Worm (Caenorhabditis elegans): ENCODE data around the gene osm-9.

The osm-9 gene

ce11 chrIV:3557331-3557730 is at the start of gene osm-9:
TSS of gene osm-9 (minus strand) at chrIV:3557431.
- TF ChIP-seq ama-1 (optimal IDR thresholded peaks at IDR 0.05) (no peak), sem-4 (tag; optimal IDR thresholded peaks at IDR 0.05) (no peak), blmp-1 (tag; optimal IDR thresholded peaks at IDR 0.05; ENCODE audit: insufficient read depth) (no peak), mab-5 (tag; optimal IDR thresholded peaks at IDR 0.05) (no peak), unc-62 (GFP tag; optimal IDR thresholded peaks at IDR 0.05) (no peak), ZK546.5 (tag; optimal IDR thresholded peaks at IDR 0.05) (no peak), peb-1 (tag; optimal IDR thresholded peaks at IDR 0.05) (no peak), ztf-1 (GFP tag; conservative IDR thresholded peaks at IDR 0.05) (no peak), gmeb-1 (tag; optimal IDR thresholded peaks at IDR 0.05) (no peak), nhr-129 (tag; optimal IDR thresholded peaks at IDR 0.05) (no peak), nhr-10 (tag; optimal IDR thresholded peaks at IDR 0.05) (no peak), lin-13 (GFP tag; optimal IDR thresholded peaks at IDR 0.05) (no peak), sma-9 (GFP tag; optimal IDR thresholded peaks at IDR 0.05) (no peak), sma-9 (tag; optimal IDR thresholded peaks at IDR 0.05) (no peak), snpc-4 (tag; optimal IDR thresholded peaks at IDR 0.05) (no peak), nhr-6 (tag; optimal IDR thresholded peaks at IDR 0.05) (no peak)

- no peak for TF ChIP-seq ZK546.5 (tag; optimal IDR thresholded peaks at IDR 0.05)
- TF ChIP-seq alr-1 (tag; optimal IDR thresholded peaks at IDR 0.05) = no peak
- peak; percentile 65 for TF ChIP-seq fos-1 (tag; optimal IDR thresholded peaks at IDR 0.05)
These were observed 49.1 kb upstream of the osm-9 start, which contains the start of the genes Y37E11B.10 and kgb-2 for ce11 chrIV:3606285-3606834. TSS of gene Y37E11B.10 (minus strand) at chrIV:3606466. TSS of gene kgb-2 (plus strand) at chrIV:3606784.

ce11 chrIV:3604104-3604503 is 46.9 kb upstream of the osm-9 start:
- TF ChIP-seq lin-39 (tag; optimal IDR thresholded peaks at IDR 0.05) (no peak), ama-1 (optimal IDR thresholded peaks at IDR 0.05) (no peak), crh-2 (tag; optimal IDR thresholded peaks at IDR 0.05) (no peak), nhr-77 (tag; optimal IDR thresholded peaks at IDR 0.05) (no peak), C34F6.9 (tag; optimal IDR thresholded peaks at IDR 0.05) (no peak), ztf-1 (GFP tag; conservative IDR thresholded peaks at IDR 0.05) (no peak), ztf-4 (tag; optimal IDR thresholded peaks at IDR 0.05) (no peak), nhr-6 (tag; optimal IDR thresholded peaks at IDR 0.05) (no peak), nhr-11 (tag; optimal IDR thresholded peaks at IDR 0.05) (no peak), unc-39 (tag; optimal IDR thresholded peaks at IDR 0.05) (no peak), dmd-4 (tag; optimal IDR thresholded peaks at IDR 0.05) (no peak), ceh-82 (tag; optimal IDR thresholded peaks at IDR 0.05) (no peak), aly-2 (tag; optimal IDR thresholded peaks at IDR 0.05) (no peak), Y55F3AM.14 (GFP tag; optimal IDR thresholded peaks at IDR 0.05) (no peak)

ce11 chrIV:3601846-3602245 is 44.6 kb upstream of the osm-9 start:
- TF ChIP-seq ztf-11 (tag; optimal IDR thresholded peaks at IDR 0.05) (no peak), ceh-16 (tag; optimal IDR thresholded peaks at IDR 0.05) (no peak), crh-2 (tag; optimal IDR thresholded peaks at IDR 0.05) (no peak), F13H6.1 (tag; optimal IDR thresholded peaks at IDR 0.05) (no peak)

ce11 chrIV:3599958-3600357 is 42.7 kb upstream of the osm-9 start, which contains the start of gene Y37E11B.7:
TSS of gene Y37E11B.7 (minus strand) at chrIV:3600164.
- TF ChIP-seq blmp-1 (tag; optimal IDR thresholded peaks at IDR 0.05; ENCODE audit: insufficient read depth) (peak; percentile 66), lin-39 (tag; optimal IDR thresholded peaks at IDR 0.05) (no peak), ama-1 (optimal IDR thresholded peaks at IDR 0.05) (no peak)

- TF ChIP-seq unc-55 (GFP tag; optimal IDR thresholded peaks at IDR 0.05) = peak; percentile 35
- TF ChIP-seq C34F6.9 (tag; optimal IDR thresholded peaks at IDR 0.05) = peak; percentile 1
- TF ChIP-seq peb-1 (tag; optimal IDR thresholded peaks at IDR 0.05) = no peak
- no peak for TF ChIP-seq snpc-4 (tag; optimal IDR thresholded peaks at IDR 0.05)
- TF ChIP-seq nhr-21 (tag; optimal IDR thresholded peaks at IDR 0.05) = no peak
- no peak for TF ChIP-seq ceh-82 (tag; optimal IDR thresholded peaks at IDR 0.05)
- no peak for TF ChIP-seq nhr-23 (tag; optimal IDR thresholded peaks at IDR 0.05)
- no peak for TF ChIP-seq nhr-6 (tag; optimal IDR thresholded peaks at IDR 0.05)
- TF ChIP-seq ztf-11 (tag; optimal IDR thresholded peaks at IDR 0.05) = no peak
- TF ChIP-seq ztf-4 (tag; optimal IDR thresholded peaks at IDR 0.05) = no peak
- peak in 1 of 2 experiments; percentile 46 for TF ChIP-seq lsy-2 (tag; optimal IDR thresholded peaks at IDR 0.05)
- TF ChIP-seq sma-9 (GFP tag; optimal IDR thresholded peaks at IDR 0.05) = no peak
- no peak for TF ChIP-seq sma-9 (tag; optimal IDR thresholded peaks at IDR 0.05)
- TF ChIP-seq gmeb-1 (tag; optimal IDR thresholded peaks at IDR 0.05) = peak; percentile 8
These were observed 41.9 kb upstream of the osm-9 start, which contains the start of gene Y37E11B.6 for ce11 chrIV:3599126-3599525. TSS of gene Y37E11B.6 (minus strand) at chrIV:3599306.
